Fruit fly (Drosophila melanogaster) Kc167 (cell line): ENCODE measurements around the gene Hrb27C.

Experiments
- psq ChIP-seq: fragments of >200 bp; optimal IDR thresholded peaks from 2 replicates; lab custom pipeline; 2017; ENCODE audit warnings: missing external identifiers
- ttk ChIP-seq: sonication (Bioruptor generic); optimal IDR thresholded peaks from 2 replicates; lab custom pipeline; 2017; ENCODE audit warnings: missing external identifiers

dm6 chr2L:6870777-6871176, 49.7 kb upstream of the Hrb27C start:
- TF ChIP-seq psq (lab: Kevin White, UChicago) (no peak), ttk (lab: Kevin White, UChicago) (no peak)
